Fruit fly (Drosophila melanogaster) whole organism, embryonic: Measurements from ENCODE around the gene CG18788.

Source experiments
- BEAF-32 ChIP-seq: fragments of 200-800 bp; sonication (Bioruptor generic); optimal IDR thresholded peaks from 3 replicates; lab custom pipeline; 2017; ENCODE audit warnings: missing biosample characterization, missing genetic modification characterization, mild to moderate bottlenecking, moderate library complexity, missing genetic modification reagents
- CG10959 ChIP-seq: fragments of 200-800 bp; sonication (Bioruptor generic); IDR thresholded peaks from 2 replicates; pipeline ENCODE4 v1.3.6; 2022; ENCODE audit warnings: missing biosample characterization, missing genetic modification characterization
- CG11247 ChIP-seq: fragments of 200-800 bp; sonication (Bioruptor generic); IDR thresholded peaks from 2 replicates; pipeline ENCODE4 v1.3.6; 2022; ENCODE audit warnings: missing biosample characterization, missing genetic modification characterization
- CG11398 ChIP-seq: fragments of 200-800 bp; sonication (Bioruptor generic); optimal IDR thresholded peaks from 2 replicates; lab custom pipeline; 2016; ENCODE audit warnings: missing biosample characterization, missing genetic modification characterization
- CG11456 ChIP-seq: fragments of 200-800 bp; sonication (Bioruptor generic); IDR thresholded peaks from 3 replicates; pipeline ENCODE4 v1.3.6; 2022; ENCODE audit warnings: missing biosample characterization, missing genetic modification characterization
- CG11504 ChIP-seq: fragments of 200-800 bp; sonication (Bioruptor generic); optimal IDR thresholded peaks from 3 replicates; lab custom pipeline; 2019; ENCODE audit warnings: missing biosample characterization, mild to moderate bottlenecking, missing genetic modification characterization, moderate library complexity
- CG11696 ChIP-seq: fragments of 200-800 bp; sonication (Bioruptor generic); IDR thresholded peaks from 2 replicates; pipeline ENCODE4 v1.3.6; 2022; ENCODE audit warnings: missing biosample characterization, missing genetic modification characterization
- CG12155 ChIP-seq: fragments of 200-800 bp; sonication (Bioruptor generic); optimal IDR thresholded peaks from 3 replicates; lab custom pipeline; 2016; ENCODE audit warnings: missing biosample characterization, missing genetic modification characterization
- CG12659 ChIP-seq: fragments of 200-800 bp; sonication (Bioruptor generic); optimal IDR thresholded peaks from 3 replicates; lab custom pipeline; 2017; ENCODE audit warnings: mild to moderate bottlenecking, missing biosample characterization, missing genetic modification reagents, missing genetic modification characterization
- CG13894 ChIP-seq: fragments of 200-800 bp; sonication (Bioruptor generic); optimal IDR thresholded peaks from 3 replicates; lab custom pipeline; 2018; ENCODE audit warnings: missing biosample characterization, mild to moderate bottlenecking, missing genetic modification characterization, moderate library complexity
- CG1529 ChIP-seq: fragments of 200-800 bp; sonication (Bioruptor generic); optimal IDR thresholded peaks from 3 replicates; lab custom pipeline; 2018; ENCODE audit warnings: missing biosample characterization, missing genetic modification characterization
- CG15514 ChIP-seq: fragments of 200-800 bp; sonication (Bioruptor generic); optimal IDR thresholded peaks from 3 replicates; lab custom pipeline; 2017; ENCODE audit warnings: missing biosample characterization, missing genetic modification characterization, mild to moderate bottlenecking, moderate library complexity, missing genetic modification reagents
- CG16863 ChIP-seq: fragments of 200-800 bp; sonication (Bioruptor generic); optimal IDR thresholded peaks from 3 replicates; lab custom pipeline; 2016; ENCODE audit warnings: missing biosample characterization, missing genetic modification characterization
- CG17568 ChIP-seq: fragments of 200-800 bp; sonication (Bioruptor generic); optimal IDR thresholded peaks from 2 replicates; lab custom pipeline; 2018; ENCODE audit warnings: missing biosample characterization, mild to moderate bottlenecking, missing genetic modification characterization, moderate library complexity
- CG32767 ChIP-seq: fragments of 200-800 bp; sonication (Bioruptor generic); IDR thresholded peaks from 2 replicates; pipeline ENCODE4 v1.3.6; 2022; ENCODE audit warnings: missing biosample characterization, missing genetic modification characterization
- CG32772 ChIP-seq: fragments of 200-800 bp; sonication (Bioruptor generic); IDR thresholded peaks from 2 replicates; pipeline ENCODE4 v1.3.6; 2022; ENCODE audit warnings: missing biosample characterization, missing genetic modification characterization
- CG33557 ChIP-seq: fragments of 200-800 bp; sonication (Bioruptor generic); optimal IDR thresholded peaks from 2 replicates; lab custom pipeline; 2019; ENCODE audit warnings: missing biosample characterization, mild to moderate bottlenecking, missing genetic modification characterization, moderate library complexity
- CG4617 ChIP-seq: fragments of 200-800 bp; sonication (Bioruptor generic); optimal IDR thresholded peaks from 3 replicates; lab custom pipeline; 2016; ENCODE audit warnings: missing biosample characterization, missing genetic modification characterization, borderline replicate concordance
- CG6175 ChIP-seq: fragments of 200-800 bp; sonication (Bioruptor generic); IDR thresholded peaks from 3 replicates; pipeline ENCODE4 v1.3.6; 2022; ENCODE audit warnings: missing biosample characterization, missing genetic modification characterization
- CG7357 ChIP-seq: fragments of 200-800 bp; sonication (Bioruptor generic); IDR thresholded peaks from 3 replicates; pipeline ENCODE4 v1.3.6; 2022; ENCODE audit warnings: missing biosample characterization, missing genetic modification characterization
- CG7963 ChIP-seq: fragments of 200-800 bp; sonication (Bioruptor generic); IDR thresholded peaks from 3 replicates; pipeline ENCODE4 v1.3.6; 2022; ENCODE audit warnings: missing biosample characterization, missing genetic modification characterization; ENCODE audit not compliant: partially characterized antibody
- CG9215 ChIP-seq: fragments of 200-800 bp; sonication (Bioruptor generic); IDR thresholded peaks from 2 replicates; pipeline ENCODE4 v1.3.6; 2022; ENCODE audit warnings: missing biosample characterization, missing genetic modification characterization
- CG9797 ChIP-seq: fragments of 200-800 bp; sonication (Bioruptor generic); optimal IDR thresholded peaks from 3 replicates; lab custom pipeline; 2018; ENCODE audit warnings: missing biosample characterization, mild to moderate bottlenecking, missing genetic modification characterization
- CkIIα-i1 ChIP-seq: fragments of 200-800 bp; sonication (Bioruptor generic); IDR thresholded peaks from 2 replicates; pipeline ENCODE4 v1.3.6; 2022; ENCODE audit warnings: missing biosample characterization, missing genetic modification characterization
- D19B ChIP-seq: fragments of 200-800 bp; sonication (Bioruptor generic); optimal IDR thresholded peaks from 2 replicates; lab custom pipeline; 2017; ENCODE audit warnings: missing biosample characterization, mild to moderate bottlenecking, missing genetic modification characterization
- Dad ChIP-seq: fragments of 200-800 bp; sonication (Bioruptor generic); optimal IDR thresholded peaks from 3 replicates; lab custom pipeline; 2016; ENCODE audit warnings: missing biosample characterization, missing genetic modification characterization
- Dek ChIP-seq: fragments of 200-800 bp; sonication (Bioruptor generic); optimal IDR thresholded peaks from 3 replicates; lab custom pipeline; 2019; ENCODE audit warnings: missing biosample characterization, mild to moderate bottlenecking, missing genetic modification characterization, moderate library complexity
- HLH3B ChIP-seq: fragments of 200-800 bp; sonication (Bioruptor generic); IDR thresholded peaks from 2 replicates; pipeline ENCODE4 v1.3.6; 2022; ENCODE audit warnings: missing biosample characterization, missing genetic modification characterization
- Hr78 ChIP-seq, 2 experiments: fragments of 200-800 bp in 1 of 2; fragments of >200 bp in 1 of 2; sonication (Bioruptor generic) in 1 of 2; optimal IDR thresholded peaks; 2 replicates each; lab custom pipeline; 2017 to 2019; ENCODE audit warnings: missing biosample characterization in 2 of 2, missing genetic modification characterization in 2 of 2, mild to moderate bottlenecking in 1 of 2, moderate library complexity in 1 of 2
- Lim3 ChIP-seq: fragments of 200-800 bp; sonication (Bioruptor generic); IDR thresholded peaks from 2 replicates; pipeline ENCODE4 v1.3.6; 2022; ENCODE audit warnings: missing biosample characterization, missing genetic modification characterization
- Mrtf ChIP-seq: fragments of 200-800 bp; sonication (Bioruptor generic); IDR thresholded peaks from 3 replicates; pipeline ENCODE4 v1.3.6; 2022; ENCODE audit warnings: missing biosample characterization, missing genetic modification characterization
- Nf-YB ChIP-seq: fragments of 200-800 bp; sonication (Bioruptor generic); optimal IDR thresholded peaks from 3 replicates; lab custom pipeline; 2019; ENCODE audit warnings: missing biosample characterization, mild to moderate bottlenecking, missing genetic modification characterization, moderate library complexity
- Rx ChIP-seq: fragments of 200-800 bp; sonication (Bioruptor generic); IDR thresholded peaks from 2 replicates; pipeline ENCODE4 v1.3.6; 2022; ENCODE audit warnings: missing biosample characterization, missing genetic modification characterization
- Sry-β ChIP-seq: fragments of 200-800 bp; sonication (Bioruptor generic); optimal IDR thresholded peaks from 2 replicates; lab custom pipeline; 2018; ENCODE audit warnings: missing biosample characterization, mild to moderate bottlenecking, missing genetic modification characterization, moderate library complexity
- ash1 ChIP-seq: fragments of 200-800 bp; sonication (Bioruptor generic); optimal IDR thresholded peaks from 2 replicates; lab custom pipeline; 2018; ENCODE audit warnings: missing biosample characterization, mild to moderate bottlenecking, missing genetic modification characterization
- crc ChIP-seq: fragments of 200-800 bp; sonication (Bioruptor generic); optimal IDR thresholded peaks from 2 replicates; lab custom pipeline; 2016; ENCODE audit warnings: missing biosample characterization, missing genetic modification characterization
- crol ChIP-seq: fragments of 200-800 bp; sonication (Bioruptor generic); IDR thresholded peaks from 2 replicates; pipeline ENCODE4 v1.3.6; 2022; ENCODE audit warnings: missing biosample characterization, missing genetic modification characterization
- danr ChIP-seq: fragments of 200-800 bp; sonication (Bioruptor generic); IDR thresholded peaks from 2 replicates; pipeline ENCODE4 v1.3.6; 2022; ENCODE audit warnings: missing biosample characterization, missing genetic modification characterization
- eve ChIP-seq, 2 experiments: fragments of >200 bp; optimal IDR thresholded peaks; 2 replicates each; lab custom pipeline; 2017; ENCODE audit warnings: missing biosample characterization in 2 of 2, missing genetic modification characterization in 2 of 2
- fru ChIP-seq: fragments of >200 bp; optimal IDR thresholded peaks from 2 replicates; lab custom pipeline; 2017
- gem ChIP-seq: fragments of 200-800 bp; sonication (Bioruptor generic); optimal IDR thresholded peaks from 2 replicates; lab custom pipeline; 2019; ENCODE audit warnings: missing biosample characterization, mild to moderate bottlenecking, missing genetic modification characterization, moderate library complexity
- inv ChIP-seq: fragments of 200-800 bp; sonication (Bioruptor generic); IDR thresholded peaks from 2 replicates; pipeline ENCODE4 v1.3.6; 2022; ENCODE audit warnings: missing biosample characterization, missing genetic modification characterization; ENCODE audit not compliant: partially characterized antibody
- mam ChIP-seq: fragments of 200-800 bp; sonication (Bioruptor generic); optimal IDR thresholded peaks from 3 replicates; lab custom pipeline; 2016; ENCODE audit warnings: missing biosample characterization, missing genetic modification characterization
- nerfin-1 ChIP-seq: fragments of 200-800 bp; sonication (Bioruptor generic); optimal IDR thresholded peaks from 3 replicates; lab custom pipeline; 2019; ENCODE audit warnings: missing biosample characterization, mild to moderate bottlenecking, missing genetic modification characterization, moderate library complexity
- nmo ChIP-seq: fragments of 200-800 bp; sonication (Bioruptor generic); optimal IDR thresholded peaks from 2 replicates; lab custom pipeline; 2018; ENCODE audit warnings: missing biosample characterization, mild to moderate bottlenecking, missing genetic modification characterization, moderate library complexity
- pnt ChIP-seq: fragments of 200-800 bp; sonication (Bioruptor generic); optimal IDR thresholded peaks from 3 replicates; lab custom pipeline; 2016; ENCODE audit warnings: missing biosample characterization, missing genetic modification characterization
- run ChIP-seq: fragments of 200-800 bp; sonication (Bioruptor generic); optimal IDR thresholded peaks from 3 replicates; lab custom pipeline; 2018; ENCODE audit warnings: missing biosample characterization, mild to moderate bottlenecking, missing genetic modification characterization
- tap ChIP-seq: fragments of 200-800 bp; optimal IDR thresholded peaks from 3 replicates; lab custom pipeline; 2019; ENCODE audit warnings: missing biosample characterization, mild to moderate bottlenecking, missing genetic modification characterization, moderate library complexity
- z ChIP-seq: fragments of 200-800 bp; sonication (Bioruptor generic); IDR thresholded peaks from 3 replicates; pipeline ENCODE4 v1.3.6; 2022; ENCODE audit warnings: missing biosample characterization, missing genetic modification characterization

CG18788 gene

DNA sequence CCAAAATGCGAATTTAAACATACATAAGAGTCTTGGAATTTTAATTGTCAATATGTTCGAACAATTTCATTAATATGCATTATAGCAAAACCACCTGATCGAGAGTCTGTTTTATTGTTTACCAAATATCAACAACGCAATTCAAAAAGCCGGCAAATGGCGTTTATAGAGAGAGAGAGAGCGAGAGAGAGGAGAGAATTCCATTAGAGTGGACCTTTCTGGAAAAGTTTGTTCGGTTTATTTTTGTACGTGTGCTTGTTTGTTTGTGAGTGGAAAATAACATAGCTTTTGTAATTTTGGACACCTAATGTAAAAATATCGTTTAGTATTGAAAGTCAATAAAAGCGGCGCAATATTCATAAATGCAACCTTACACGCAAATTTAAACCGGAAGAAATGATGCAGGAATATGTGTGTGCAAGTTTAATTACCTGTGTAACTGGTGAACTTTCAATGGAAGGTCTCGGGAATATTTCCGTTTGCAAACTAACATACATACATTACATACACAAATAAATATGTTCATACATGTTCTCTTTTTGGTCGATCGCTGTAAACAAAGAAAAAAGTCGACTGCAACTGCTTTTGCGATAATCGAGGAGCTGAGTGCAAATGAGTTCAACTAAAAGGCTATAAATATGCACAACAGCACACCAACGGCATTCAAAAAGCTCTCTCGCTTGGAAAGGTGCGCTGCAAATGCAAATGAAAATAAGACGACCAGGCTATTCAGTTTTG lies 10.8 kb downstream of the CG18788 start, which contains the start of gene CG6785 (continued):
- TF ChIP-seq HLH3B = peak; percentile 69; the same call in 1 of the 2 replicates
- TF ChIP-seq CG11456 (GFP tag; lab: Robert Waterston, UW) = peak; percentile 65; the same call in 2 of the 3 replicates
- TF ChIP-seq gem (tag; lab: Kevin White, UChicago) = peak; percentile 81
- no peak for TF ChIP-seq crol
- TF ChIP-seq fru (lab: Kevin White, UChicago) = no peak
- TF ChIP-seq pnt (GFP tag; lab: Kevin White, UChicago) = peak; percentile 74
- peak; percentile 25 for TF ChIP-seq BEAF-32 (GFP tag; lab: Kevin White, UChicago)
- TF ChIP-seq CG32767 (GFP tag; lab: Robert Waterston, UW) = no peak
- TF ChIP-seq Sry-β (GFP tag; lab: Kevin White, UChicago) = peak; percentile 66
- peak; percentile 77 for TF ChIP-seq CG16863 (GFP tag; lab: Kevin White, UChicago)
- TF ChIP-seq z (GFP tag; lab: Robert Waterston, UW) = no peak
- TF ChIP-seq crc = peak; percentile 83
- no peak for TF ChIP-seq Rx (GFP tag; lab: Robert Waterston, UW)
- TF ChIP-seq CG13894 (tag; lab: Kevin White, UChicago) = peak; percentile 72
- peak; percentile 65 for TF ChIP-seq Dad (GFP tag; lab: Kevin White, UChicago)
- TF ChIP-seq CG11504 = peak; percentile 80
- no peak for TF ChIP-seq Mrtf (GFP tag; lab: Robert Waterston, UW)
- no peak for TF ChIP-seq CG6175 (GFP tag; lab: Robert Waterston, UW)
- no peak for TF ChIP-seq inv (GFP tag; lab: Robert Waterston, UW)
- no peak for TF ChIP-seq CG32772
- peak; percentile 78 for TF ChIP-seq ash1 (GFP tag; lab: Kevin White, UChicago)
- TF ChIP-seq D19B (GFP tag; lab: Kevin White, UChicago) = peak; percentile 22
- TF ChIP-seq CG17568 (GFP tag; lab: Kevin White, UChicago) = peak; percentile 96
- peak; percentile 72 for TF ChIP-seq Dek (tag; lab: Kevin White, UChicago)
- no peak for TF ChIP-seq CG7357
- TF ChIP-seq CG9215 = no peak
- no peak for TF ChIP-seq CG11696
- no peak for TF ChIP-seq CG9797 (GFP tag; lab: Kevin White, UChicago)
- peak; percentile 80 for TF ChIP-seq Nf-YB (GFP tag; lab: Kevin White, UChicago)
- peak; percentile 86 for TF ChIP-seq CG15514 (GFP tag; lab: Kevin White, UChicago)
- 0 out of 2 replicates have a peak, but pooled peaks have one; percentile 11 for TF ChIP-seq CG10959 (GFP tag; lab: Robert Waterston, UW)
- TF ChIP-seq danr = no peak
- peak; percentile 94 for TF ChIP-seq CG11398 (GFP tag; lab: Kevin White, UChicago)
- TF ChIP-seq Lim3 (GFP tag; lab: Robert Waterston, UW) = no peak
- peak; percentile 24 for TF ChIP-seq nmo (GFP tag; lab: Kevin White, UChicago)
- TF ChIP-seq CG33557 = peak; percentile 91
- no peak for TF ChIP-seq CG7963 (GFP tag; lab: Robert Waterston, UW)
- TF ChIP-seq tap (tag; lab: Kevin White, UChicago) = peak; percentile 76
- TF ChIP-seq mam (GFP tag; lab: Kevin White, UChicago) = peak; percentile 37
- TF ChIP-seq CkIIα-i1 (GFP tag; lab: Robert Waterston, UW) = no peak
- TF ChIP-seq CG4617 = peak; percentile 49
- peak; percentile 90 for TF ChIP-seq CG12659 (GFP tag; lab: Kevin White, UChicago)
- no peak for TF ChIP-seq eve (GFP tag; optimal IDR thresholded peaks at IDR 0.05; lab: Kevin White, UChicago)
- peak; percentile 58 for TF ChIP-seq CG12155 (GFP tag; lab: Kevin White, UChicago)
- peak; percentile 88 for TF ChIP-seq run
- TF ChIP-seq nerfin-1 = peak; percentile 80
- TF ChIP-seq Hr78 (GFP tag; optimal IDR thresholded peaks at IDR 0.05; lab: Kevin White, UChicago) = peak in 1 of 2 experiments; percentile 52
- TF ChIP-seq CG1529 (GFP tag; lab: Kevin White, UChicago) = peak; percentile 89
- peak; percentile 30; the same call in 1 of the 2 replicates for TF ChIP-seq CG11247 (GFP tag; lab: Robert Waterston, UW)
